Worm (Caenorhabditis elegans): Measurements from ENCODE around the gene chtb-2.

Gene chtb-2

ce11 chrIII:6453665-6454064 is 29.4 kb upstream of the chtb-2 start (continued):
- peak; percentile 27 for TF ChIP-seq pqm-1 (tag; optimal IDR thresholded peaks at IDR 0.05)
- no peak for TF ChIP-seq mdt-29 (GFP tag; IDR thresholded peaks at IDR 0.05)
- no peak for TF ChIP-seq nhr-237 (tag; optimal IDR thresholded peaks at IDR 0.05)
- peak; percentile 62 for TF ChIP-seq T20F7.1 (GFP tag; optimal IDR thresholded peaks at IDR 0.05)
- TF ChIP-seq zfp-3 (GFP tag; conservative IDR thresholded peaks at IDR 0.05) = no peak
- TF ChIP-seq mxl-3 (GFP tag; optimal IDR thresholded peaks at IDR 0.05) = peak; percentile 71
- 0 out of 2 replicates have a peak, but pooled peaks have one; percentile 11 for TF ChIP-seq nhr-42 (GFP tag; IDR thresholded peaks at IDR 0.05)
- TF ChIP-seq hlh-11 (tag; optimal IDR thresholded peaks at IDR 0.05) = peak; percentile 82
- TF ChIP-seq T26A8.4 (GFP tag; IDR thresholded peaks at IDR 0.05) = peak; percentile 37; the same call in 1 of the 2 replicates
- no peak for TF ChIP-seq ceh-44 (GFP tag; IDR thresholded peaks at IDR 0.05)
- no peak for TF ChIP-seq daf-12 (tag; optimal IDR thresholded peaks at IDR 0.05)
- TF ChIP-seq duxl-1 (tag; optimal IDR thresholded peaks at IDR 0.05; ENCODE audit: poor library complexity) = peak; percentile 51
- peak; percentile 91 for TF ChIP-seq dve-1 (tag; optimal IDR thresholded peaks at IDR 0.05; ENCODE audit: insufficient read depth)
- TF ChIP-seq hlh-30 (tag; optimal IDR thresholded peaks at IDR 0.05; ENCODE audit: insufficient read depth) = peak; percentile 72
- TF ChIP-seq nhr-41 (GFP tag; IDR thresholded peaks at IDR 0.05) = no peak
- TF ChIP-seq attf-4 (tag; optimal IDR thresholded peaks at IDR 0.05) = no peak
- peak; percentile 39 for TF ChIP-seq zip-2 (tag; optimal IDR thresholded peaks at IDR 0.05)

ce11 chrIII:6454183-6454582 is 28.8 kb upstream of the chtb-2 start, which contains the start of gene jhdm-1:
TSS of gene jhdm-1 (plus strand) at chrIII:6454483.
- TF ChIP-seq tra-1 (GFP tag; IDR thresholded peaks at IDR 0.05) = no peak
- TF ChIP-seq nhr-48 (tag; optimal IDR thresholded peaks at IDR 0.05) = no peak
- no peak for TF ChIP-seq fos-1 (tag; optimal IDR thresholded peaks at IDR 0.05)

DNA sequence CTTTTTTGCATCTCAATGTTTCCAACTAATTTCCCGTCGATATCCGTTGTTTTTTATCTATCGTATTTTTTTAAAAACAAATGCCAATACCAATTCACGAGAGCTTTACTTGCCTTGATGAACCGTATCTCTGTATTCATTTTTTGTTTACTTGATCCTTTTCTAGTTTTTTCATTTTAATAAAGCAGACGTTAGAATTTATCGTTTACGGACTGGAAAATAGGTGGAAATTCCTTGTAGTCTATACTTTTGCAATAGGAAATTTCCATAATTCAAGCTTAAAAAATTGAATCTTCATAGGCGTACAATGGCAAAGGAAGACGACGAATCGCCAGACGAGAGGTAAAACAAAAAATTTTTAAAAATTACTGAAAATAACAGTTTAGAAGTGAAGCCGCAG is 23.2 kb upstream of the chtb-2 start, which contains the start of gene algn-1:
TSS of gene algn-1 (plus strand) at position 301 of the 400 bp plus-strand sequence.
- TF ChIP-seq arid-1 (GFP tag; conservative IDR thresholded peaks at IDR 0.05) (no peak), aha-1 (tag) (peak; percentile 49), Y105C5A.15 (GFP tag; IDR thresholded peaks at IDR 0.05) (0 out of 2 replicates have a peak, but pooled peaks have one; percentile 18)

ce11 chrIII:6462610-6463009 is 20.4 kb upstream of the chtb-2 start, which contains the start of gene T26A5.8:
TSS of gene T26A5.8 (minus strand) at chrIII:6462856.
- TF ChIP-seq unc-130 (GFP tag; optimal IDR thresholded peaks at IDR 0.05) (no peak), dve-1 (tag; optimal IDR thresholded peaks at IDR 0.05; ENCODE audit: insufficient read depth) (no peak), unc-39 (tag; optimal IDR thresholded peaks at IDR 0.05) (no peak), lin-39 (tag; optimal IDR thresholded peaks at IDR 0.05) (no peak), mdt-29 (GFP tag; IDR thresholded peaks at IDR 0.05) (no peak), aha-1 (tag) (peak; percentile 95), sdz-12 (GFP tag; optimal IDR thresholded peaks at IDR 0.05) (no peak), Y5F2A.4 (GFP tag; optimal IDR thresholded peaks at IDR 0.05) (peak; percentile 14), R02D3.7 (tag; optimal IDR thresholded peaks at IDR 0.05) (no peak), ceh-32 (tag; optimal IDR thresholded peaks at IDR 0.05; ENCODE audit: poor library complexity) (no peak), ceh-44 (GFP tag; IDR thresholded peaks at IDR 0.05) (no peak), jun-1 (tag; optimal IDR thresholded peaks at IDR 0.05) (no peak), nhr-6 (tag; optimal IDR thresholded peaks at IDR 0.05) (no peak), dmd-6 (GFP tag; IDR thresholded peaks at IDR 0.05) (0 out of 2 replicates have a peak, but pooled peaks have one; percentile 18), saeg-2 (GFP tag; IDR thresholded peaks at IDR 0.05) (no peak), T20F7.1 (GFP tag; optimal IDR thresholded peaks at IDR 0.05) (no peak), snpc-4 (tag; optimal IDR thresholded peaks at IDR 0.05) (no peak), lin-38 (GFP tag; IDR thresholded peaks at IDR 0.05) (peak; percentile 60), F49E8.2 (tag; optimal IDR thresholded peaks at IDR 0.05; ENCODE audit: borderline replicate concordance) (no peak), lim-7 (GFP tag; IDR thresholded peaks at IDR 0.05) (no peak), spr-3 (GFP tag; optimal IDR thresholded peaks at IDR 0.05) (no peak), lin-1 (GFP tag; IDR thresholded peaks at IDR 0.05) (0 out of 2 replicates have a peak, but pooled peaks have one; percentile 7), F37D6.2 (tag; optimal IDR thresholded peaks at IDR 0.05) (no peak), lin-29 (GFP tag; IDR thresholded peaks at IDR 0.05) (no peak), fos-1 (tag; optimal IDR thresholded peaks at IDR 0.05) (no peak), zfp-2 (tag; optimal IDR thresholded peaks at IDR 0.05) (no peak), daf-8 (GFP tag; IDR thresholded peaks at IDR 0.05) (no peak), mep-1 (tag; optimal IDR thresholded peaks at IDR 0.05) (peak; percentile 61), ctbp-1 (GFP tag; IDR thresholded peaks at IDR 0.05) (no peak)
